Worm (Caenorhabditis elegans) whole organism, young adult: Measurements from ENCODE around the gene lsd-1.
A peak's percentile ranks its signal among the peaks of the same experiment; 100 is the strongest.

Experiments used
- F49E8.2 ChIP-seq: sonication (generic microtip); optimal IDR thresholded peaks from 3 replicates; lab custom pipeline; 2017; ENCODE audit warnings: missing genetic modification characterization, mild to moderate bottlenecking, missing compliant biosample characterization, antibody characterized with exemption, moderate library complexity; ENCODE audit not compliant: insufficient read depth
- Y53F4B.3 ChIP-seq: fragments of 200-800 bp; sonication (Bioruptor generic); IDR thresholded peaks from 2 replicates; pipeline ENCODE4 v1.3.6; 2022; ENCODE audit warnings: missing genetic modification reagents, missing genetic modification characterization, missing compliant biosample characterization
- Y53G8AR.9 ChIP-seq: fragments of 200-800 bp; sonication (Bioruptor generic); conservative IDR thresholded peaks from 2 replicates; pipeline ENCODE4 v1.3.6; 2022; ENCODE audit warnings: missing genetic modification reagents, missing genetic modification characterization, missing compliant biosample characterization
- Y79H2A.3 ChIP-seq: fragments of 200-800 bp; sonication (Bioruptor generic); conservative IDR thresholded peaks from 2 replicates; pipeline ENCODE4 v1.3.6; 2022; ENCODE audit warnings: missing genetic modification reagents, missing genetic modification characterization, missing compliant biosample characterization
- Y95B8A.8 ChIP-seq: fragments of 200-800 bp; sonication (Bioruptor generic); IDR thresholded peaks from 2 replicates; pipeline ENCODE4 v1.3.6; 2022; ENCODE audit warnings: missing genetic modification reagents, missing genetic modification characterization, missing compliant biosample characterization
- atf-7 ChIP-seq: sonication (generic microtip); optimal IDR thresholded peaks from 2 replicates; lab custom pipeline; 2017; ENCODE audit warnings: mild to moderate bottlenecking, missing genetic modification characterization, missing compliant biosample characterization
- die-1 ChIP-seq: sonication (generic microtip); optimal IDR thresholded peaks from 2 replicates; lab custom pipeline; 2016; ENCODE audit warnings: missing genotype, mild to moderate bottlenecking, missing genetic modification characterization, missing compliant biosample characterization
- fkh-3 ChIP-seq: sonication (generic microtip); optimal IDR thresholded peaks from 2 replicates; lab custom pipeline; 2016; ENCODE audit warnings: mild to moderate bottlenecking, missing genetic modification characterization, missing compliant biosample characterization
- hrde-1 ChIP-seq: sonication (generic microtip); optimal IDR thresholded peaks from 2 replicates; lab custom pipeline; 2016; ENCODE audit warnings: missing genetic modification characterization, mild to moderate bottlenecking, missing compliant biosample characterization, moderate library complexity, missing genotype, missing genetic modification reagents, borderline replicate concordance
- lsl-1 ChIP-seq: fragments of 200-800 bp; sonication (Bioruptor generic); optimal IDR thresholded peaks from 2 replicates; lab custom pipeline; 2018; ENCODE audit warnings: mild to moderate bottlenecking, missing genetic modification characterization, moderate library complexity, missing compliant biosample characterization
- lsy-27 ChIP-seq: sonication (generic microtip); optimal IDR thresholded peaks from 2 replicates; lab custom pipeline; 2017; ENCODE audit warnings: missing genetic modification characterization, mild to moderate bottlenecking, missing compliant biosample characterization, antibody characterized with exemption, missing genotype, borderline replicate concordance; ENCODE audit not compliant: insufficient read depth
- madf-6 ChIP-seq: fragments of 200-800 bp; sonication (Bioruptor generic); IDR thresholded peaks from 2 replicates; pipeline ENCODE4 v1.3.6; 2022; ENCODE audit warnings: missing genetic modification reagents, missing genetic modification characterization, missing compliant biosample characterization
- mcd-1 ChIP-seq: fragments of 200-800 bp; sonication (Bioruptor generic); IDR thresholded peaks from 2 replicates; pipeline ENCODE4 v1.3.6; 2022; ENCODE audit warnings: missing genetic modification reagents, missing genetic modification characterization, missing compliant biosample characterization
- nfyb-1 ChIP-seq: fragments of 200-800 bp; sonication (Bioruptor generic); IDR thresholded peaks from 2 replicates; pipeline ENCODE4 v1.3.6; 2022; ENCODE audit warnings: missing genetic modification reagents, missing genetic modification characterization, missing compliant biosample characterization
- nhr-80 ChIP-seq: sonication (generic microtip); optimal IDR thresholded peaks from 2 replicates; lab custom pipeline; 2016; ENCODE audit warnings: missing genetic modification characterization, missing compliant biosample characterization
- rpc-1 ChIP-seq, 2 experiments: fragments of 150-350 bp in 1 of 2; sonication (generic microtip) in 1 of 2; optimal IDR thresholded peaks; 2 replicates each; lab custom pipeline; 2014 to 2018; ENCODE audit warnings: missing biosample characterization in 1 of 2, missing genetic modification characterization in 1 of 2, missing genetic modification reagents in 1 of 2, missing genotype in 1 of 2
- snpc-1.1 ChIP-seq: sonication (generic microtip); optimal IDR thresholded peaks from 2 replicates; lab custom pipeline; 2017; ENCODE audit warnings: missing genetic modification characterization, mild to moderate bottlenecking, missing compliant biosample characterization, antibody characterized with exemption, moderate library complexity, missing genotype, missing genetic modification reagents; ENCODE audit not compliant: insufficient read depth
- tlf-1 ChIP-seq: fragments of 200-800 bp; sonication (Bioruptor generic); optimal IDR thresholded peaks from 2 replicates; lab custom pipeline; 2018; ENCODE audit warnings: mild to moderate bottlenecking, missing genetic modification characterization, missing compliant biosample characterization
- unc-62 ChIP-seq: fragments of 150-350 bp; optimal IDR thresholded peaks from 2 replicates; lab custom pipeline; 2014; ENCODE audit warnings: missing biosample characterization, missing genetic modification reagents, missing genetic modification characterization
- ztf-18 ChIP-seq: sonication (generic microtip); optimal IDR thresholded peaks from 2 replicates; lab custom pipeline; 2016; ENCODE audit warnings: missing genotype, mild to moderate bottlenecking, missing genetic modification characterization, missing compliant biosample characterization

Gene lsd-1

ce11 chrX:11993327-11993726, 44.7 kb downstream of the lsd-1 start (continued):
- TF ChIP-seq die-1 (tag; lab: Kevin White, UChicago) (peak; percentile 59), fkh-3 (tag; lab: Kevin White, UChicago) (no peak), hrde-1 (tag; lab: Kevin White, UChicago) (no peak), madf-6 (GFP tag; lab: Robert Waterston, UW) (no peak; the same call in 1 of the 2 replicates), snpc-1.1 (tag; lab: Kevin White, UChicago) (peak; percentile 16), unc-62 (GFP tag; lab: Kevin White, UChicago) (no peak), F49E8.2 (tag; lab: Kevin White, UChicago) (no peak)

ce11 chrX:11994484-11994883, 45.8 kb downstream of the lsd-1 start, which contains the start of gene C49F5.7:
Gene C49F5.7, plus strand, starts transcription at chrX:11994784.
- TF ChIP-seq hrde-1 (tag; lab: Kevin White, UChicago) (no peak), snpc-1.1 (tag; lab: Kevin White, UChicago) (no peak), madf-6 (GFP tag; lab: Robert Waterston, UW) (no peak), lsl-1 (GFP tag; lab: Kevin White, UChicago) (no peak), tlf-1 (GFP tag; lab: Kevin White, UChicago) (no peak), Y79H2A.3 (GFP tag; lab: Robert Waterston, UW) (no peak), lsy-27 (no peak), ztf-18 (tag; lab: Kevin White, UChicago) (no peak), Y53F4B.3 (GFP tag; lab: Robert Waterston, UW) (no peak)

- TF ChIP-seq atf-7 (tag; lab: Kevin White, UChicago): no peak
- no peak for TF ChIP-seq rpc-1 (optimal IDR thresholded peaks at IDR 0.05; lab: Kevin White, UChicago)
- no peak for TF ChIP-seq rpc-1 (tag; optimal IDR thresholded peaks at IDR 0.05; lab: Kevin White, UChicago)
- TF ChIP-seq Y95B8A.8: no peak
- TF ChIP-seq Y53G8AR.9: 0 out of 2 replicates have a peak, but pooled peaks have one; percentile 3
These were observed 48.0 kb downstream of the lsd-1 start for ce11 chrX:11996606-11997005.

- peak; percentile 68 for TF ChIP-seq nhr-80 (tag; lab: Kevin White, UChicago)
- TF ChIP-seq mcd-1 (GFP tag; lab: Robert Waterston, UW): no peak
- TF ChIP-seq nfyb-1 (GFP tag; lab: Robert Waterston, UW): no peak
These were observed 50.9 kb downstream of the lsd-1 start for ce11 chrX:11999573-11999972.
